Worm (Caenorhabditis elegans) whole organism, early embryonic: ENCODE measurements around the gene R105.5.
A peak's percentile ranks its signal among the peaks of the same experiment; 100 is the strongest.

ENCODE experiments used
- B0310.2 ChIP-seq: sonication (generic microtip); optimal IDR thresholded peaks from 2 replicates; lab custom pipeline; 2016; ENCODE audit warnings: mild to moderate bottlenecking, missing genetic modification characterization, missing compliant biosample characterization
- F13C5.2 ChIP-seq: sonication (generic microtip); optimal IDR thresholded peaks from 2 replicates; lab custom pipeline; 2017; ENCODE audit warnings: mild to moderate bottlenecking, missing genetic modification characterization, inconsistent platforms, missing compliant biosample characterization
- aly-1 ChIP-seq: sonication (generic microtip); optimal IDR thresholded peaks from 2 replicates; lab custom pipeline; 2016; ENCODE audit warnings: missing genetic modification characterization, missing compliant biosample characterization
- ama-1 ChIP-seq: fragments of 150-350 bp; optimal IDR thresholded peaks from 2 replicates; lab custom pipeline; 2014
- ceh-13 ChIP-seq: fragments of 200-800 bp; sonication (Bioruptor generic); optimal IDR thresholded peaks from 2 replicates; lab custom pipeline; 2018; ENCODE audit warnings: mild to moderate bottlenecking, missing genetic modification characterization, missing compliant biosample characterization
- ceh-36 ChIP-seq: sonication (generic microtip); optimal IDR thresholded peaks from 2 replicates; lab custom pipeline; 2016; ENCODE audit warnings: missing genetic modification characterization, inconsistent platforms, missing compliant biosample characterization
- ets-7 ChIP-seq: sonication (generic microtip); optimal IDR thresholded peaks from 2 replicates; lab custom pipeline; 2016; ENCODE audit warnings: missing genotype, missing genetic modification characterization, missing compliant biosample characterization
- flt-1 ChIP-seq: fragments of 200-800 bp; sonication (Bioruptor generic); IDR thresholded peaks from 2 replicates; pipeline ENCODE4 v1.3.6; 2022; ENCODE audit warnings: missing genetic modification characterization, missing compliant biosample characterization
- hmbx-1 ChIP-seq: sonication (generic microtip); optimal IDR thresholded peaks from 2 replicates; lab custom pipeline; 2016; ENCODE audit warnings: mild to moderate bottlenecking, missing genetic modification characterization, missing compliant biosample characterization
- hmg-4 ChIP-seq: fragments of 200-800 bp; sonication (Bioruptor generic); optimal IDR thresholded peaks from 2 replicates; lab custom pipeline; 2018; ENCODE audit warnings: mild to moderate bottlenecking, missing genetic modification characterization, missing compliant biosample characterization
- hnd-1 ChIP-seq: sonication (generic microtip); optimal IDR thresholded peaks from 2 replicates; lab custom pipeline; 2016; ENCODE audit warnings: missing genetic modification characterization, missing compliant biosample characterization
- pes-1 ChIP-seq: fragments of 200-800 bp; sonication (Bioruptor generic); IDR thresholded peaks from 2 replicates; pipeline ENCODE4 v1.3.6; 2022; ENCODE audit warnings: missing genetic modification reagents, missing genetic modification characterization, missing compliant biosample characterization
- scrt-1 ChIP-seq: fragments of 200-800 bp; sonication (Bioruptor generic); IDR thresholded peaks from 2 replicates; pipeline ENCODE4 v1.3.6; 2022; ENCODE audit warnings: missing genetic modification characterization, missing compliant biosample characterization
- sea-1 ChIP-seq: fragments of 200-800 bp; sonication (Bioruptor generic); conservative IDR thresholded peaks from 2 replicates; pipeline ENCODE4 v1.3.6; 2022; ENCODE audit warnings: missing genetic modification characterization, missing compliant biosample characterization
- tbx-11 ChIP-seq: fragments of 200-800 bp; sonication (Bioruptor generic); IDR thresholded peaks from 2 replicates; pipeline ENCODE4 v1.3.6; 2022; ENCODE audit warnings: missing genetic modification characterization, missing compliant biosample characterization
- tbx-37 ChIP-seq: fragments of 200-800 bp; sonication (Bioruptor generic); conservative IDR thresholded peaks from 2 replicates; pipeline ENCODE4 v1.3.6; 2022; ENCODE audit warnings: missing genetic modification reagents, missing genetic modification characterization, missing compliant biosample characterization
- tra-4 ChIP-seq: sonication (generic microtip); optimal IDR thresholded peaks from 2 replicates; lab custom pipeline; 2017; ENCODE audit warnings: missing genetic modification characterization, missing compliant biosample characterization

R105.5 gene

DNA sequence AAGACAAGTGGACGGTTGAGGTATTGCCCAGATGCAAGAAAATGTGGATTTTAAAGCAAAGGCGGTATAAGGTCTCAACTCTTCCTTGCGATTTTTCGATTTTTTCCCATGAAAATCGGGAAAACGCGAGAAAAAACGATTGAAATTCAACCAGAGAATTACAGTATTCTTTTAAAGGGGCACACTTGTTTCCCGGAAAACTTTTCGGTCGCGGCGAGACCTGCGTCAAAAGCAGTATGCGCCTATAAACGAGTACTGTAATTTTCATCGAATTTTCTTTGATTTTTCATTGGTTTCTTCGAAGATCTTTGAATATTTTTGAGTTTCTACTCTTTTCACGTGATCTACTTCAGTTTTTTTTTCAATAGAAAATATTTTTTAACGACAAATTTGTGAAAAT is 17.6 kb downstream of the R105.5 start:
- no peak for TF ChIP-seq tbx-37
- TF ChIP-seq hnd-1 (tag; lab: Kevin White, UChicago) = no peak

DNA sequence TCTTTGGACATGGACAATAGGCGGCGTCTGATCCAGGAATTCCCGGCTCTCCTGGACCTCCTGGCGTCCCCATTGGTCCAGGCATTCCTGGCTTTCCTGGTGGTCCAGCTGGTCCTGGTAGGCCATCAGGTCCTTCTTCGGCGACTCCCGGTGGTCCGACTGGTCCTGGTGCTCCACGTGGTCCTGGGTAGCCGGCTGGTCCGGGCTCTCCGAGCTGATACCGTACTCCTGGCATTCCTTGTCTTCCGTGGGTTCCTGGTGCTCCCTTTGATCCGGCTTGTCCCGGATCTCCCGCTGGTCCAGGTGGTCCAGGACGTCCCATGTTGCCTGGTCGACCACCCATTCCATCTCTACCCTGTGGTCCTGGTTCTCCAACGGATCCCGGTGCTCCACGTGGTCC is 19.9 kb downstream of the R105.5 start:
- TF ChIP-seq sea-1 (GFP tag; lab: Robert Waterston, UW) (no peak), tbx-37 (no peak), B0310.2 (no peak), flt-1 (GFP tag; lab: Robert Waterston, UW) (no peak), tbx-11 (GFP tag; lab: Robert Waterston, UW) (no peak), hnd-1 (tag; lab: Kevin White, UChicago) (no peak), ceh-36 (no peak), ets-7 (tag; lab: Kevin White, UChicago) (no peak), aly-1 (tag; lab: Kevin White, UChicago) (no peak), ama-1 (lab: Kevin White, UChicago) (no peak), hmg-4 (GFP tag; lab: Kevin White, UChicago) (no peak), scrt-1 (GFP tag; lab: Robert Waterston, UW) (no peak), pes-1 (GFP tag; lab: Robert Waterston, UW) (no peak)

DNA sequence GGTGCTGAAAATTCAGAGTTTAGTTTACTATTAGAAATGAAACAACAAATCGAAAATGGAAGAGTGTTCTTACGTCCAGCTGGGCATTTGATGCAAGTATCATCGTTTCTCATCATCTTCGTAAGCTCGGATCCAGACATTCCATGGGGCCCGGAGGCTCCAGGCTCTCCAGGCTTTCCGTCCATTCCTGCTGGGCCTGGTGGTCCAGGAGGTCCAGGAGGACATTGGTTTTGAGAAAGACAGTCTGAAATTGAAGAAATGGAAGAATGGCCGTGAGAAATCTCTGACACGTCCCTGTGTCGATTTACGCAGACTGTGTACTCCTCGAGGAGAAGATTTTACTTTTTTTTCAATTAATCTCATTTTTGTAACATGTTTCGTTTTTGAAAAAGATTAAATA is 20.3 kb downstream of the R105.5 start:
- no peak for TF ChIP-seq ceh-36
- no peak for TF ChIP-seq F13C5.2 (tag; lab: Kevin White, UChicago)
- no peak for TF ChIP-seq pes-1 (GFP tag; lab: Robert Waterston, UW)
- no peak for TF ChIP-seq ama-1 (lab: Kevin White, UChicago)
- TF ChIP-seq tbx-37 = no peak
- no peak for TF ChIP-seq tra-4
- no peak for TF ChIP-seq hmg-4 (GFP tag; lab: Kevin White, UChicago)
- TF ChIP-seq sea-1 (GFP tag; lab: Robert Waterston, UW) = no peak
- no peak for TF ChIP-seq ets-7 (tag; lab: Kevin White, UChicago)
- TF ChIP-seq tbx-11 (GFP tag; lab: Robert Waterston, UW) = no peak
- TF ChIP-seq aly-1 (tag; lab: Kevin White, UChicago) = no peak
- no peak for TF ChIP-seq B0310.2
- no peak for TF ChIP-seq hmbx-1 (tag; lab: Kevin White, UChicago)

DNA sequence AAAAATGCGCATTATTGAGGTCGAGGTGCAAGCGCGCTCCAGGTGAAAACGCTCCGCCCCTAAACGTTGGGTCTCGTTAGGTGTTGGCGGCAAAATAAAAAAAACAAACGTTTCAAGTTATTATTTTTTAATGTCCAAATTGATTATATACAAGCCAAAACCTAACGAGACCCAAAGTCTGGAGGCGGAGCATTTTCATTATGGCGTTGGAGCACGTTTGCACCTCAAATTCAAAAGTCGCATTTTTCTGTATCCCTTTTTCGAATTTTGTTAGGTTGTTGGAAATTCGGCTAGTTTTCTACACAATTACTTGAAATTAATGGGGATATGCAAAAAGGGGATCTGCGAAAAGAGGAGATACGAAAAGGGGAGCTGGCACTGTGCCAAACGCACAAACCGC is 21.8 kb downstream of the R105.5 start, which contains the start of gene col-111:
Gene col-111, minus strand, starts transcription at position 101 of the 400 bp plus-strand sequence.
- TF ChIP-seq tbx-37 (no peak), hnd-1 (tag; lab: Kevin White, UChicago) (no peak)

DNA sequence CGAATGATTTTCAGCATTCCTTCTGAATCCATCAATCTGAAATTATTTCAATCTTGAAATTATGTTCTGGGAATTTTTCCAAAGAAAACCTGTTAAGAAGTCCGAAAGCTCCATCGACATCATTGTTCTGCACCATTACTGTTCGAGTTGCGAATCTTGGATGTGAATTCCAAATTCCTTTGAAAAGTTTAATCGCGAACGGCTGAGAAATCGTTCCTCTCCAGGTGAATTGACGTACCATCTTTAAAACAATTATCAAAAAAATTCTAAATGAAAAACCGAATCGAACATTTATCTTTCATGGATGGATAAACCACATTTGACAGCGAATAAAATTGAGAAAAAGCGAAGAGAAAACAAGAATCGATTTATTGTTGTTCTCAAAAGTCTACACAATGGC is 23.2 kb downstream of the R105.5 start, which contains the start of gene mrps-21:
Gene mrps-21, minus strand, starts transcription at position 241 of the 400 bp plus-strand sequence.
- TF ChIP-seq aly-1 (tag; lab: Kevin White, UChicago) = no peak
- no peak for TF ChIP-seq tbx-37
- TF ChIP-seq tbx-11 (GFP tag; lab: Robert Waterston, UW) = no peak
- TF ChIP-seq ama-1 (lab: Kevin White, UChicago) = no peak
- TF ChIP-seq ceh-36 = no peak
- no peak for TF ChIP-seq hmg-4 (GFP tag; lab: Kevin White, UChicago)
- no peak for TF ChIP-seq pes-1 (GFP tag; lab: Robert Waterston, UW)
- TF ChIP-seq tra-4 = no peak
- no peak for TF ChIP-seq B0310.2
- TF ChIP-seq ceh-13 = no peak
- TF ChIP-seq hnd-1 (tag; lab: Kevin White, UChicago) = no peak

DNA sequence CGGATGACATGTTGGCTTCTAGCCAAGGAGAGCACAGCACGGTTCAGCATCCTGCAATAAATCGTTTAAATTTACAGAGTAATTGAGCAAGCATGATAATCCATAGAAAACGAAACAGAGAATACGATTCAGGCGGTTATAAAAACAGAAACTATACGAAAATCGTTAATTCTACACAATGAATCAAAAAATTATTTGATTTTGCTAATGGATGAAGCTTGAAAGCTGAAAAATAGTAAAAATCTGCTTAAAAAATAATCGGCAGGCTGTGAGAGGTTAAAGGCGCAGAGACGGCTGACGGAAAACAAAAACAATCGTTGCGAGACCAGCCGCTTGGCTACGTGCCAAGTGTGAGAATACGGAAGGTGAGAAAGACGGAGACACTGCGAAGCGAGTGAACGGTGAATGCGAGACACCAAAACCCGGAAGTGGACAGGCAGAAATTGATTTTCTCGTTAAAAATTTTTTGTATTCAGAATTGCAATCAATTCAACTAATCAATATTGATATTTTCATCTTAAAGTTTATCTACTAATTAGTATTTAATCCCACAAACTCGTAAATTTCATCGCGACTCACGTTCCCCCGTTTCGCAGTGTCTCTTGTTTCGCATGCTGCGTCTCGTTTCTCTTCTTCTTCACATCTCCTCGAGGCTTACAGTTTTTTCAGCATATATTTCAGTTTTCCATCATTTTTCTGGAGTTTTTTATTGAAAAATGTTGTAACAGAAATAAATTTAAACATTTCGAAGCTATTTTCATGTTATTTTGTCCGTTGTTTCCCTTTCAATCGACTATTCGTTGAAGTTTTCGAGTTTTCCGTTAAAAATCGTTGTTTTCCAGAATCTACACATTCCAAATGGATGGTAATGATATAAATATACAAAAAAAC is 24.3 kb downstream of the R105.5 start, which contains the start of the genes F29B9.11 and jmjd-1.2:
Gene F29B9.11, minus strand, starts transcription at position 51 of the 891 bp plus-strand sequence.
Gene jmjd-1.2, plus strand, starts transcription at position 841 of the 891 bp plus-strand sequence.
- TF ChIP-seq tbx-37 (0 out of 2 replicates have a peak, but pooled peaks have one; percentile 48), tra-4 (peak; percentile 56), pes-1 (GFP tag; lab: Robert Waterston, UW) (peak; percentile 63), hmg-4 (GFP tag; lab: Kevin White, UChicago) (peak; percentile 61), hnd-1 (tag; lab: Kevin White, UChicago) (no peak), ceh-36 (no peak), ama-1 (lab: Kevin White, UChicago) (no peak), B0310.2 (peak; percentile 56), aly-1 (tag; lab: Kevin White, UChicago) (peak; percentile 21), sea-1 (GFP tag; lab: Robert Waterston, UW) (peak; percentile 58; the same call in 1 of the 2 replicates), flt-1 (GFP tag; lab: Robert Waterston, UW) (no peak), hmbx-1 (tag; lab: Kevin White, UChicago) (peak; percentile 46), ets-7 (tag; lab: Kevin White, UChicago) (peak; percentile 70), tbx-11 (GFP tag; lab: Robert Waterston, UW) (no peak), ceh-13 (peak; percentile 34), F13C5.2 (tag; lab: Kevin White, UChicago) (peak; percentile 77)

DNA sequence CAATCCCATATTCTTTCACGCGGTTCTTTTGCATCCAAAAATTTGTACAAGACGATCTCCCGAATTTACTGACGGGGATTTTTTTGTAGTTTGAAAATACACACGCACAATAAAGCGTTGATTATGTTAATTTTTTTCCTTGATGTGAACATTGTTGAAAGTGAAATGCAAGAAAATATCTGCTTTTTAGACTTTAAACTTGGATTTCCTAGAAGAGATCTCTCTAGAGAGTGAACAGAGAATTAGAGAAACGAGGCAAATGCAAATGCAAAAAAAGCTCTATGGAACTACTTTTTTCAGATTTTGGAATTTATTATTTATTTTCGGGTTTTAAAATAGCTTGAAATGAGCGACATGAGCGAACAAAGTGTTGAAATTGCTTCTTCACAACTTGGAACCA is 29.0 kb downstream of the R105.5 start, which contains the start of gene F29B9.1:
Gene F29B9.1, plus strand, starts transcription at position 301 of the 400 bp plus-strand sequence.
- TF ChIP-seq pes-1 (GFP tag; lab: Robert Waterston, UW) (no peak), sea-1 (GFP tag; lab: Robert Waterston, UW) (no peak), ama-1 (lab: Kevin White, UChicago) (no peak), scrt-1 (GFP tag; lab: Robert Waterston, UW) (no peak), ceh-36 (no peak), aly-1 (tag; lab: Kevin White, UChicago) (no peak), hmbx-1 (tag; lab: Kevin White, UChicago) (no peak), flt-1 (GFP tag; lab: Robert Waterston, UW) (no peak), hnd-1 (tag; lab: Kevin White, UChicago) (no peak)
